Fruit fly (Drosophila melanogaster) whole organism, embryonic: ENCODE data around the gene lky.
A peak's percentile ranks its signal among the peaks of the same experiment; 100 is the strongest.

Source experiments
- CG10366 ChIP-seq: fragments of 200-800 bp; sonication (Bioruptor generic); IDR thresholded peaks from 2 replicates; pipeline ENCODE4 v1.3.6; 2022; ENCODE audit warnings: missing biosample characterization, missing genetic modification characterization
- CG12219 ChIP-seq: fragments of 200-800 bp; sonication (Bioruptor generic); optimal IDR thresholded peaks from 3 replicates; lab custom pipeline; 2018; ENCODE audit warnings: missing biosample characterization, mild to moderate bottlenecking, missing genetic modification characterization
- CG12659 ChIP-seq: fragments of 200-800 bp; sonication (Bioruptor generic); optimal IDR thresholded peaks from 3 replicates; lab custom pipeline; 2017; ENCODE audit warnings: mild to moderate bottlenecking, missing biosample characterization, missing genetic modification reagents, missing genetic modification characterization
- CG13424 ChIP-seq: fragments of 200-800 bp; sonication (Bioruptor generic); optimal IDR thresholded peaks from 2 replicates; lab custom pipeline; 2019; ENCODE audit warnings: missing biosample characterization, mild to moderate bottlenecking, missing genetic modification characterization, moderate library complexity
- CG13624 ChIP-seq: fragments of 200-800 bp; sonication (Bioruptor generic); optimal IDR thresholded peaks from 2 replicates; lab custom pipeline; 2016; ENCODE audit warnings: missing biosample characterization, missing genetic modification characterization
- CG15269 ChIP-seq: fragments of 200-800 bp; sonication (Bioruptor generic); optimal IDR thresholded peaks from 2 replicates; lab custom pipeline; 2018; ENCODE audit warnings: missing biosample characterization, mild to moderate bottlenecking, missing genetic modification characterization, moderate library complexity
- CG15514 ChIP-seq: fragments of 200-800 bp; sonication (Bioruptor generic); optimal IDR thresholded peaks from 3 replicates; lab custom pipeline; 2017; ENCODE audit warnings: missing biosample characterization, missing genetic modification characterization, mild to moderate bottlenecking, moderate library complexity, missing genetic modification reagents
- CG17385 ChIP-seq: fragments of 200-800 bp; sonication (Bioruptor generic); optimal IDR thresholded peaks from 3 replicates; lab custom pipeline; 2018; ENCODE audit warnings: missing biosample characterization, mild to moderate bottlenecking, missing genetic modification characterization
- CG18599 ChIP-seq: fragments of 200-800 bp; sonication (Bioruptor generic); optimal IDR thresholded peaks from 3 replicates; lab custom pipeline; 2017; ENCODE audit warnings: missing biosample characterization, missing genetic modification characterization, mild to moderate bottlenecking, moderate library complexity, missing genetic modification reagents
- CG2120 ChIP-seq: fragments of 200-800 bp; sonication (Bioruptor generic); optimal IDR thresholded peaks from 3 replicates; lab custom pipeline; 2016; ENCODE audit warnings: missing biosample characterization, missing genetic modification characterization
- CG3407 ChIP-seq: fragments of 200-800 bp; sonication (Bioruptor generic); optimal IDR thresholded peaks from 2 replicates; lab custom pipeline; 2018; ENCODE audit warnings: missing biosample characterization, mild to moderate bottlenecking, missing genetic modification characterization
- CG4820 ChIP-seq: fragments of 200-800 bp; sonication (Bioruptor generic); optimal IDR thresholded peaks from 3 replicates; lab custom pipeline; 2016; ENCODE audit warnings: missing biosample characterization, missing genetic modification characterization
- CG8290 ChIP-seq, 3 experiments: fragments of 200-800 bp; sonication (Bioruptor generic); optimal IDR thresholded peaks; 2 replicates each; lab custom pipeline; 2016 to 2019; ENCODE audit warnings: missing biosample characterization in 3 of 3, missing genetic modification characterization in 3 of 3, mild to moderate bottlenecking in 2 of 3, moderate library complexity in 1 of 3
- CG8388 ChIP-seq: fragments of 200-800 bp; sonication (Bioruptor generic); optimal IDR thresholded peaks from 2 replicates; lab custom pipeline; 2019; ENCODE audit warnings: missing biosample characterization, mild to moderate bottlenecking, missing genetic modification characterization, moderate library complexity
- CG9215 ChIP-seq: fragments of 200-800 bp; sonication (Bioruptor generic); IDR thresholded peaks from 2 replicates; pipeline ENCODE4 v1.3.6; 2022; ENCODE audit warnings: missing biosample characterization, missing genetic modification characterization
- CG9437 ChIP-seq: fragments of 200-800 bp; sonication (Bioruptor generic); optimal IDR thresholded peaks from 2 replicates; lab custom pipeline; 2018; ENCODE audit warnings: missing biosample characterization, mild to moderate bottlenecking, missing genetic modification characterization
- CG9727 ChIP-seq: fragments of 200-800 bp; sonication (Bioruptor generic); optimal IDR thresholded peaks from 3 replicates; lab custom pipeline; 2017; ENCODE audit warnings: missing biosample characterization, mild to moderate bottlenecking, missing genetic modification characterization
- CG9932 ChIP-seq: fragments of 200-800 bp; sonication (Bioruptor generic); IDR thresholded peaks from 2 replicates; pipeline ENCODE4 v1.3.6; 2022; ENCODE audit warnings: missing biosample characterization, missing genetic modification characterization
- Camta ChIP-seq: fragments of 200-800 bp; sonication (Bioruptor generic); optimal IDR thresholded peaks from 2 replicates; lab custom pipeline; 2016; ENCODE audit warnings: missing biosample characterization, missing genetic modification characterization
- CoRest ChIP-seq: fragments of 200-800 bp; sonication (Bioruptor generic); optimal IDR thresholded peaks from 3 replicates; lab custom pipeline; 2018; ENCODE audit warnings: missing biosample characterization, mild to moderate bottlenecking, missing genetic modification characterization, moderate library complexity
- D19A ChIP-seq: fragments of 200-800 bp; optimal IDR thresholded peaks from 3 replicates; lab custom pipeline; 2019; ENCODE audit warnings: missing biosample characterization, mild to moderate bottlenecking, missing genetic modification characterization, moderate library complexity
- Dref ChIP-seq: fragments of 200-800 bp; sonication (Bioruptor generic); IDR thresholded peaks from 2 replicates; pipeline ENCODE4 v1.3.6; 2022; ENCODE audit warnings: missing biosample characterization, missing genetic modification characterization
- H15 ChIP-seq: fragments of 200-800 bp; sonication (Bioruptor generic); IDR thresholded peaks from 3 replicates; pipeline ENCODE4 v1.3.6; 2022; ENCODE audit warnings: missing biosample characterization, missing genetic modification characterization
- Hr39 ChIP-seq: fragments of >200 bp; optimal IDR thresholded peaks from 2 replicates; lab custom pipeline; 2017
- Meics ChIP-seq: fragments of 200-800 bp; sonication (Bioruptor generic); optimal IDR thresholded peaks from 2 replicates; lab custom pipeline; 2017; ENCODE audit warnings: missing biosample characterization, mild to moderate bottlenecking, missing genetic modification characterization
- Myb ChIP-seq: fragments of 200-800 bp; sonication (Bioruptor generic); optimal IDR thresholded peaks from 2 replicates; lab custom pipeline; 2016; ENCODE audit warnings: missing biosample characterization, missing genetic modification characterization
- NfI ChIP-seq: fragments of 200-800 bp; sonication (Bioruptor generic); optimal IDR thresholded peaks from 3 replicates; lab custom pipeline; 2018; ENCODE audit warnings: missing biosample characterization, mild to moderate bottlenecking, missing genetic modification characterization, moderate library complexity
- Oli ChIP-seq: fragments of 200-800 bp; sonication (Bioruptor generic); optimal IDR thresholded peaks from 2 replicates; lab custom pipeline; 2018; ENCODE audit warnings: missing biosample characterization, mild to moderate bottlenecking, missing genetic modification characterization, moderate library complexity
- Ravus ChIP-seq: fragments of 200-800 bp; sonication (Bioruptor generic); IDR thresholded peaks from 2 replicates; pipeline ENCODE4 v1.3.6; 2022; ENCODE audit warnings: missing biosample characterization, missing genetic modification characterization
- Rfx ChIP-seq: fragments of 200-800 bp; sonication (Bioruptor generic); IDR thresholded peaks from 2 replicates; pipeline ENCODE4 v1.3.6; 2022; ENCODE audit warnings: missing biosample characterization, missing genetic modification characterization
- Sox100B ChIP-seq: fragments of 200-800 bp; sonication (Bioruptor generic); optimal IDR thresholded peaks from 3 replicates; lab custom pipeline; 2018; ENCODE audit warnings: missing biosample characterization, mild to moderate bottlenecking, missing genetic modification characterization
- Sox102F ChIP-seq: fragments of 200-800 bp; sonication (Bioruptor generic); optimal IDR thresholded peaks from 2 replicates; lab custom pipeline; 2018; ENCODE audit warnings: missing biosample characterization, mild to moderate bottlenecking, missing genetic modification characterization, moderate library complexity
- Trl ChIP-seq, 3 experiments: fragments of >200 bp in 2 of 3; fragments of 200-800 bp in 1 of 3; sonication (Bioruptor generic) in 1 of 3; optimal IDR thresholded peaks; 2 replicates in 1 of 3; 3 replicates in 2 of 3; lab custom pipeline; 2016 to 2017; ENCODE audit warnings: missing biosample characterization in 1 of 3, missing genetic modification characterization in 1 of 3
- ab ChIP-seq: fragments of 200-800 bp; sonication (Bioruptor generic); optimal IDR thresholded peaks from 2 replicates; lab custom pipeline; 2016; ENCODE audit warnings: missing biosample characterization, missing genetic modification characterization
- bigmax ChIP-seq: fragments of 200-800 bp; sonication (Bioruptor generic); optimal IDR thresholded peaks from 2 replicates; lab custom pipeline; 2018; ENCODE audit warnings: missing biosample characterization, mild to moderate bottlenecking, missing genetic modification characterization
- ci ChIP-seq: fragments of 200-800 bp; sonication (Bioruptor generic); IDR thresholded peaks from 3 replicates; pipeline ENCODE4 v1.3.6; 2022; ENCODE audit warnings: missing biosample characterization, missing genetic modification characterization
- dm ChIP-seq: fragments of 200-800 bp; sonication (Bioruptor generic); optimal IDR thresholded peaks from 3 replicates; lab custom pipeline; 2016; ENCODE audit warnings: missing biosample characterization, missing genetic modification characterization
- dmrt99B ChIP-seq: fragments of 200-800 bp; sonication (Bioruptor generic); optimal IDR thresholded peaks from 2 replicates; lab custom pipeline; 2018; ENCODE audit warnings: missing biosample characterization, mild to moderate bottlenecking, missing genetic modification characterization, moderate library complexity
- dpn ChIP-seq, 2 experiments: fragments of 200-800 bp; sonication (Bioruptor generic); optimal IDR thresholded peaks; 3 replicates each; lab custom pipeline; 2016; ENCODE audit warnings: missing biosample characterization in 2 of 2, missing genetic modification characterization in 2 of 2
- gem ChIP-seq: fragments of 200-800 bp; sonication (Bioruptor generic); optimal IDR thresholded peaks from 2 replicates; lab custom pipeline; 2019; ENCODE audit warnings: missing biosample characterization, mild to moderate bottlenecking, missing genetic modification characterization, moderate library complexity
- lilli ChIP-seq: fragments of 200-800 bp; sonication (Bioruptor generic); optimal IDR thresholded peaks from 3 replicates; lab custom pipeline; 2016; ENCODE audit warnings: missing biosample characterization, missing genetic modification characterization
- pfk ChIP-seq: fragments of 200-800 bp; sonication (Bioruptor generic); optimal IDR thresholded peaks from 2 replicates; lab custom pipeline; 2018; ENCODE audit warnings: missing biosample characterization, mild to moderate bottlenecking, missing genetic modification characterization, moderate library complexity
- row ChIP-seq: fragments of 200-800 bp; sonication (Bioruptor generic); IDR thresholded peaks from 3 replicates; pipeline ENCODE4 v1.3.6; 2022; ENCODE audit warnings: missing biosample characterization, missing genetic modification characterization
- sens ChIP-seq: fragments of 200-800 bp; sonication (Bioruptor generic); peaks from one replicate; lab custom pipeline; 2016; ENCODE audit warnings: missing biosample characterization, missing genetic modification characterization
- sima ChIP-seq: fragments of 200-800 bp; sonication (Bioruptor generic); optimal IDR thresholded peaks from 2 replicates; lab custom pipeline; 2016; ENCODE audit warnings: missing biosample characterization, missing genetic modification characterization
- sob ChIP-seq: fragments of 200-800 bp; sonication (Bioruptor generic); IDR thresholded peaks from 2 replicates; pipeline ENCODE4 v1.3.6; 2022; ENCODE audit warnings: missing biosample characterization, missing genetic modification characterization
- tgo ChIP-seq: fragments of 200-800 bp; sonication (Bioruptor generic); IDR thresholded peaks from 3 replicates; pipeline ENCODE4 v1.3.6; 2022; ENCODE audit warnings: missing biosample characterization, missing genetic modification characterization
- tio ChIP-seq: fragments of 200-800 bp; sonication (Bioruptor generic); optimal IDR thresholded peaks from 2 replicates; lab custom pipeline; 2017; ENCODE audit warnings: missing biosample characterization, missing genetic modification characterization, inconsistent platforms
- ttk ChIP-seq: fragments of 200-800 bp; sonication (Bioruptor generic); IDR thresholded peaks from 2 replicates; pipeline ENCODE4 v2.1.2; 2022; ENCODE audit warnings: missing biosample characterization, missing genetic modification characterization
- zf30C ChIP-seq: fragments of 200-800 bp; sonication (Bioruptor generic); optimal IDR thresholded peaks from 3 replicates; lab custom pipeline; 2018; ENCODE audit warnings: missing biosample characterization, mild to moderate bottlenecking, missing genetic modification characterization

The lky gene

dm6 chrX:19964215-19964614 lies 37.7 kb downstream of the lky start (continued):
- peak; percentile 70 for TF ChIP-seq gem (tag; lab: Kevin White, UChicago)
- peak; percentile 7 for TF ChIP-seq CG13424 (tag; lab: Kevin White, UChicago)
- TF ChIP-seq H15 (GFP tag; lab: Robert Waterston, UW), result no peak
- TF ChIP-seq CG15514 (GFP tag; lab: Kevin White, UChicago), result peak; percentile 10
- peak; percentile 25 for TF ChIP-seq CG12219 (GFP tag; lab: Kevin White, UChicago)
- TF ChIP-seq tgo (GFP tag; lab: Robert Waterston, UW), result 0 out of 3 replicates have a peak, but pooled peaks have one; percentile 20
- TF ChIP-seq CG10366 (GFP tag; lab: Robert Waterston, UW), result peak; percentile 44
- peak; percentile 50 for TF ChIP-seq lilli (GFP tag; lab: Kevin White, UChicago)
- TF ChIP-seq row (GFP tag; lab: Robert Waterston, UW), result peak; percentile 80
- TF ChIP-seq CG17385, result peak; percentile 31
- TF ChIP-seq CoRest (tag; lab: Kevin White, UChicago), result peak; percentile 67
- no peak for TF ChIP-seq Trl (optimal IDR thresholded peaks at IDR 0.05; lab: Kevin White, UChicago)
- TF ChIP-seq Trl (GFP tag; optimal IDR thresholded peaks at IDR 0.05; lab: Kevin White, UChicago), result peak; percentile 10
- TF ChIP-seq tio (GFP tag; lab: Kevin White, UChicago), result peak; percentile 36
- TF ChIP-seq CG18599, result peak; percentile 22
- peak; percentile 41 for TF ChIP-seq CG13624 (GFP tag; lab: Kevin White, UChicago)
- peak; percentile 27 for TF ChIP-seq Sox100B (GFP tag; lab: Kevin White, UChicago)
- TF ChIP-seq Hr39 (lab: Kevin White, UChicago), result no peak
- TF ChIP-seq ci (GFP tag; lab: Robert Waterston, UW), result peak; percentile 31; the same call in 1 of the 3 replicates
- TF ChIP-seq NfI (GFP tag; lab: Kevin White, UChicago), result peak; percentile 36
- TF ChIP-seq ttk (GFP tag; lab: Robert Waterston, UW), result peak; percentile 20; the same call in 1 of the 2 replicates
- peak; percentile 19 for TF ChIP-seq Camta
- no peak for TF ChIP-seq zf30C (GFP tag; lab: Kevin White, UChicago)
- peak; percentile 70 for TF ChIP-seq CG15269
- TF ChIP-seq CG8290 (GFP tag; optimal IDR thresholded peaks at IDR 0.05; lab: Kevin White, UChicago), result no peak
- peak in 1 of 2 experiments; percentile 46 for TF ChIP-seq CG8290 (tag; optimal IDR thresholded peaks at IDR 0.05; lab: Kevin White, UChicago)
- TF ChIP-seq dmrt99B (tag; lab: Kevin White, UChicago), result peak; percentile 53
- TF ChIP-seq CG9932, result peak; percentile 39
- TF ChIP-seq CG8388 (GFP tag; lab: Kevin White, UChicago), result peak; percentile 16
- TF ChIP-seq sima (GFP tag; lab: Kevin White, UChicago), result no peak
- TF ChIP-seq Meics (GFP tag; lab: Kevin White, UChicago), result peak; percentile 33
- no peak for TF ChIP-seq dm
- no peak for TF ChIP-seq bigmax (GFP tag; lab: Kevin White, UChicago)
- peak; percentile 79 for TF ChIP-seq D19A (tag; lab: Kevin White, UChicago)
- TF ChIP-seq CG9727 (GFP tag; lab: Kevin White, UChicago), result peak; percentile 21
- TF ChIP-seq dpn (GFP tag; optimal IDR thresholded peaks at IDR 0.05; lab: Kevin White, UChicago), result peak; percentile 46 to 52
- peak; percentile 27 for TF ChIP-seq CG9437 (GFP tag; lab: Kevin White, UChicago)
- TF ChIP-seq CG3407 (GFP tag; lab: Kevin White, UChicago), result no peak
- TF ChIP-seq Oli, result peak; percentile 59
- peak; percentile 65 for TF ChIP-seq Rfx
- peak; percentile 33; the same call in 1 of the 2 replicates for TF ChIP-seq sob (GFP tag; lab: Robert Waterston, UW)
- TF ChIP-seq Ravus (GFP tag; lab: Robert Waterston, UW), result no peak
- peak; percentile 88 for TF ChIP-seq sens (GFP tag; lab: Kevin White, UChicago)
- peak; percentile 23 for TF ChIP-seq CG12659 (GFP tag; lab: Kevin White, UChicago)
- TF ChIP-seq ab (GFP tag; lab: Kevin White, UChicago), result no peak
- TF ChIP-seq Myb, result peak; percentile 18
- no peak for TF ChIP-seq Dref
- 0 out of 2 replicates have a peak, but pooled peaks have one; percentile 27 for TF ChIP-seq CG9215 (GFP tag; lab: Robert Waterston, UW)
- no peak for TF ChIP-seq pfk
- no peak for TF ChIP-seq CG4820 (GFP tag; lab: Kevin White, UChicago)
- peak; percentile 48 for TF ChIP-seq Sox102F
- peak; percentile 71 for TF ChIP-seq CG2120
